Worm (Caenorhabditis elegans): ENCODE data around the gene clec-124.

ce11 chrII:3259254-3259653 lies 9.7 kb downstream of the clec-124 start, which contains the start of gene gcy-19:
- TF ChIP-seq tab-1 (GFP tag; IDR thresholded peaks at IDR 0.05): no peak
- no peak for TF ChIP-seq cog-1 (tag; optimal IDR thresholded peaks at IDR 0.05)
- no peak for TF ChIP-seq med-1 (GFP tag; optimal IDR thresholded peaks at IDR 0.05; ENCODE audit: insufficient read depth)
- no peak for TF ChIP-seq ref-1 (GFP tag; conservative IDR thresholded peaks at IDR 0.05)

Measured in whole organism, midembryonic.